Worm (Caenorhabditis elegans) whole organism, L1 larva: ENCODE data around the gene T11F8.12.

ENCODE experiments used
- egl-27 ChIP-seq, 2 experiments: fragments of 150-350 bp in 1 of 2; sonication (generic microtip); optimal IDR thresholded peaks; 3 replicates each; lab custom pipeline; 2017 to 2018; ENCODE audit warnings: missing biosample characterization in 2 of 2, missing genetic modification characterization in 2 of 2, missing genetic modification reagents in 2 of 2
- fkh-10 ChIP-seq: sonication (generic microtip); optimal IDR thresholded peaks from 2 replicates; lab custom pipeline; 2017; ENCODE audit warnings: missing biosample characterization, missing genetic modification reagents, missing genetic modification characterization
- jun-1 ChIP-seq: fragments of 150-350 bp; optimal IDR thresholded peaks from 2 replicates; lab custom pipeline; 2014; ENCODE audit warnings: missing biosample characterization, missing genetic modification reagents, missing genetic modification characterization
- lin-13 ChIP-seq: fragments of 150-350 bp; optimal IDR thresholded peaks from 2 replicates; lab custom pipeline; 2014; ENCODE audit warnings: missing biosample characterization, missing genetic modification reagents, missing genetic modification characterization
- mdl-1 ChIP-seq, 2 experiments: fragments of 150-350 bp; optimal IDR thresholded peaks; 2 replicates each; lab custom pipeline; 2014 to 2017; ENCODE audit warnings: missing biosample characterization in 2 of 2, missing genetic modification characterization in 2 of 2, inconsistent platforms in 1 of 2
- nhr-11 ChIP-seq: fragments of 150-350 bp; optimal IDR thresholded peaks from 2 replicates; lab custom pipeline; 2014; ENCODE audit warnings: missing biosample characterization, missing genetic modification characterization
- nhr-47 ChIP-seq: sonication (generic microtip); optimal IDR thresholded peaks from 2 replicates; lab custom pipeline; 2016; ENCODE audit warnings: mild to moderate bottlenecking, missing genetic modification characterization, moderate library complexity, missing compliant biosample characterization
- unc-62 ChIP-seq: fragments of 150-350 bp; optimal IDR thresholded peaks from 2 replicates; lab custom pipeline; 2014; ENCODE audit warnings: missing biosample characterization, missing genetic modification reagents, missing genetic modification characterization
- unc-98 ChIP-seq: fragments of 200-800 bp; sonication (Bioruptor generic); IDR thresholded peaks from 2 replicates; pipeline ENCODE4 v1.3.6; 2022; ENCODE audit warnings: missing genetic modification characterization, missing compliant biosample characterization
- xbp-1 ChIP-seq: sonication (generic microtip); optimal IDR thresholded peaks from 2 replicates; lab custom pipeline; 2016; ENCODE audit warnings: missing genetic modification characterization, missing compliant biosample characterization
- zag-1 ChIP-seq: fragments of 150-350 bp; optimal IDR thresholded peaks from 2 replicates; lab custom pipeline; 2014; ENCODE audit warnings: missing biosample characterization, missing genetic modification characterization

ce11 chrIV:5501414-5501813 lies 19.3 kb upstream of the T11F8.12 start:
- TF ChIP-seq zag-1 (tag; lab: Kevin White, UChicago) (no peak), nhr-47 (no peak), unc-62 (GFP tag; lab: Kevin White, UChicago) (no peak), unc-98 (GFP tag; lab: Robert Waterston, UW) (no peak), fkh-10 (no peak), xbp-1 (tag; lab: Kevin White, UChicago) (no peak), egl-27 (tag; optimal IDR thresholded peaks at IDR 0.05; lab: Kevin White, UChicago) (no peak), jun-1 (tag; lab: Kevin White, UChicago) (no peak), nhr-11 (tag; lab: Kevin White, UChicago) (no peak), mdl-1 (tag; optimal IDR thresholded peaks at IDR 0.05; lab: Kevin White, UChicago) (no peak), lin-13 (no peak)
